Worm (Caenorhabditis elegans): ENCODE measurements around the gene F58F12.4.

DNA sequence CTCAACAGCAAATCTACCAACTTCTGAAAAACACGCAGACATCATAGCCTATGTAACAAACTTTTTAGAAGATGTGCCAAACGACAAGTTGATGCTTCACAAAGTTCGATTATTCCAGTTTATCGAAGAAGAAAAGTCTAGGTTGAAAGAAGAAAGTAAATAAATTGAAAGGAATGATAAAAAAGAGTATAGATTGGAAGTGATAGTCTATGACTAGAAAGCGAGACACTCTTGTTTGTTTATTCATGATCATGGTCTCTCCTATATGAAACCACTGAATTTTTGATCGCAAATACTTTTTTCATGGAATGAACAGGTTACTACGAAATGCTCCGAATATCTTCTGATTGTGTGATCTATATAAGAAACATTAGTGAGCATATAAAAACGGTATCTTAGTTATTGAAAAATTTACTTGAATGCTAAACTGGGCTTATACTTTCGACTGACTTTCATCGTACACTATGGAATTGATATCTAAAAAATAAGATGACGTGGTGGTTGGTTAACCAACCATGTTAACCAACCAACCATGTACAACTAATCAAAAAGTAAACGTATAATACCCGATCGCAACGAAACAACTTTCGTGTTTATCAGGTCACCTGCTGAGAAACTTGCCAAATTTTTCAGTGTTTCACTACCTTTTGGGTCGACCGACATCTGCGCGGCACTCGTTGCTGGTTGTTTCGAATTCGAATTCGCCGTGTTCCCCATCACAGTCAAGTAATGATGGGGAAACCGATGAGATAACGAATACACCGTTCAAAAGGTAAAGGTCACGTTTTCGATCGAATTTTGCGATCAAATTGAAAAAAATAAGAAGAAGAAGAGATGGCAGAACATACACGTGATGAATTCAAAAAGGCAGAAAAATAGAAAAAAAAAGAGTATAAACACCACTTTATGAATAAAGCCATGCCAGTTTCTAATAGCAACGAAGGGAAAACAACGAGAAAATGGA is 41.1 kb upstream of the F58F12.4 start, which contains the start of gene C32D5.8:
- no peak for TF ChIP-seq lin-11 (tag; optimal IDR thresholded peaks at IDR 0.05)
- TF ChIP-seq ceh-24 (tag; optimal IDR thresholded peaks at IDR 0.05): no peak
- TF ChIP-seq rnt-1 (tag; optimal IDR thresholded peaks at IDR 0.05): no peak
- TF ChIP-seq syd-9 (tag; optimal IDR thresholded peaks at IDR 0.05): no peak
- no peak for TF ChIP-seq gmeb-2 (tag; optimal IDR thresholded peaks at IDR 0.05)

Data from whole organism, late embryonic.